Fruit fly (Drosophila melanogaster): ENCODE data around the gene Tsen34.

The Tsen34 gene

DNA sequence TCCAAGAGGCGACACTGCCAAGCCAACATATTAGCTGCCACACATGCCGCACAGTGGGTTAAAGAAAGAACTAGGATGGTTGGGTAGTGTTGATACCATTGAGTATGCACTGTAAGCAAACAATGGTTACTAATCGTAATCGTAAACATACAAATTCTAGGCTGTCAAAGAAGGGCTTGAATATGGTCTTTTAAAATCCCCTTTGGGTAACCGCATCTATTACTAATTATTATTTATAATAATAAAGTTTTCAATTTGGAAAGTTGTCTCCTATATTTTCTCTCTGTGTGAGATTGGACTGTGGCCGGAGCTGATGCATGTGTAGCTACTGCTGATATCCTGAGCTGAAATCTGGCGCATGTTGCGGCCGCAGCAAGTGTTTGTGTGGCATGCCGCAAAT lies 29.9 kb downstream of the Tsen34 start (continued):
- TF ChIP-seq acj6 (GFP tag; optimal IDR thresholded peaks at IDR 0.05) (peak; percentile 16), fkh (GFP tag; optimal IDR thresholded peaks at IDR 0.05) (no peak), Smox (GFP tag; optimal IDR thresholded peaks at IDR 0.05) (no peak), dac (GFP tag; optimal IDR thresholded peaks at IDR 0.05) (no peak), CG3032 (tag; optimal IDR thresholded peaks at IDR 0.05) (no peak), CG16779 (tag; optimal IDR thresholded peaks at IDR 0.05) (peak; percentile 22), Lpt (GFP tag; optimal IDR thresholded peaks at IDR 0.05) (no peak), CG6276 (GFP tag; optimal IDR thresholded peaks at IDR 0.05) (peak; percentile 17), CG8119 (GFP tag; IDR thresholded peaks at IDR 0.05) (peak; percentile 74; the same call in 2 of the 3 replicates), ss (GFP tag; optimal IDR thresholded peaks at IDR 0.05) (peak in 1 of 2 experiments; percentile 33), CG32006 (GFP tag; optimal IDR thresholded peaks at IDR 0.05) (peak; percentile 58), fd59A (GFP tag; optimal IDR thresholded peaks at IDR 0.05) (peak; percentile 21), dsx (GFP tag; optimal IDR thresholded peaks at IDR 0.05; ENCODE audit: poor library complexity, severe bottlenecking) (no peak), Hr4 (GFP tag; optimal IDR thresholded peaks at IDR 0.05) (peak; percentile 25), CG8319 (GFP tag; optimal IDR thresholded peaks at IDR 0.05) (no peak), net (GFP tag; optimal IDR thresholded peaks at IDR 0.05) (peak; percentile 22), spab (GFP tag; optimal IDR thresholded peaks at IDR 0.05) (peak; percentile 19), Met (GFP tag; optimal IDR thresholded peaks at IDR 0.05) (no peak), pdm3 (GFP tag; optimal IDR thresholded peaks at IDR 0.05) (no peak), Blimp-1 (GFP tag; optimal IDR thresholded peaks at IDR 0.05) (no peak), CG11902 (GFP tag; optimal IDR thresholded peaks at IDR 0.05) (no peak), CG6808 (GFP tag; optimal IDR thresholded peaks at IDR 0.05) (peak; percentile 4), CG15336 (GFP tag; IDR thresholded peaks at IDR 0.05) (peak; percentile 61)

- TF ChIP-seq pdm3 (GFP tag; optimal IDR thresholded peaks at IDR 0.05) = no peak
- no peak for TF ChIP-seq CG11294 (GFP tag; IDR thresholded peaks at IDR 0.05)
- no peak for TF ChIP-seq CG10631 (GFP tag; optimal IDR thresholded peaks at IDR 0.05)
Measured at dm6 chr3L:14728460-14728859, 33.2 kb downstream of the Tsen34 start, which contains the start of gene CG13473. CG13473 (plus strand) TSS chr3L:14728760.

DNA sequence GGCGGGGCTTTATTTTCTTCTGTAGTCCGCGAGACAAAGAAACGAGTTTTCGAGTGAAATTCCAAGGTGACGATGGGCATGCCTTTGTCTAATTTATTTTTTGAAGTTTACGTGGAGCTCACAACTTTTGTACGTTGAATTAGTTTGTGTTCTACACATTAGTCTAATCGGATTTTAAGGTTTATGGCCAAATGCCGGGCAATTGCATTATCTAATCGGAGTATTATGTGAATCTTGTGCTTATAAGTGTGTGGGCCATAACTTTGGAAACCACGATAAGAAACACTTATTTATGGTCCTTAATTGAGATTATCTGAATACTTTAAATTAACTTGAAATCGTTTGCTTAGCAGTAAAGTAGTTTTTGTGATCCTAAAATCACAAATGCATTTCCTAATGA lies 48.8 kb downstream of the Tsen34 start:
- TF ChIP-seq Hr4 (GFP tag; optimal IDR thresholded peaks at IDR 0.05) (no peak), vri (GFP tag; optimal IDR thresholded peaks at IDR 0.05) (peak; percentile 56)
